Worm (Caenorhabditis elegans): ENCODE data around the gene F43C11.8.

Gene F43C11.8

ce11 chrII:2306741-2307140 lies 25.6 kb upstream of the F43C11.8 start, which contains the start of gene B0281.3:
Gene B0281.3 (plus strand): TSS chrII:2307041.
- TF ChIP-seq ceh-62 (tag; optimal IDR thresholded peaks at IDR 0.05) (no peak), zip-11 (GFP tag; IDR thresholded peaks at IDR 0.05) (no peak), Y75B8A.6 (GFP tag; IDR thresholded peaks at IDR 0.05) (no peak), unc-130 (GFP tag; optimal IDR thresholded peaks at IDR 0.05) (no peak)

- TF ChIP-seq daf-12 (tag; optimal IDR thresholded peaks at IDR 0.05) (no peak), unc-130 (GFP tag; optimal IDR thresholded peaks at IDR 0.05) (no peak), rbr-2 (tag; optimal IDR thresholded peaks at IDR 0.05) (no peak), mxl-3 (GFP tag; optimal IDR thresholded peaks at IDR 0.05) (no peak)
Observed at ce11 chrII:2312747-2313146, 19.6 kb upstream of the F43C11.8 start, which contains the start of the genes trim-21 and B0281.1. Gene trim-21 (minus strand): TSS chrII:2312847. Gene B0281.1 (plus strand): TSS chrII:2313067.

ce11 chrII:2317883-2318357 lies 14.4 kb upstream of the F43C11.8 start, which contains the start of the genes ZK1240.5 and ZK1240.9:
Gene ZK1240.5 (minus strand): TSS chrII:2317933.
Gene ZK1240.9 (plus strand): TSS chrII:2318189.
- no peak for TF ChIP-seq zfp-3 (GFP tag; conservative IDR thresholded peaks at IDR 0.05)
- TF ChIP-seq mdl-1 (tag; optimal IDR thresholded peaks at IDR 0.05) = no peak
- no peak for TF ChIP-seq hif-1 (tag; optimal IDR thresholded peaks at IDR 0.05)
- TF ChIP-seq daf-12 (tag; optimal IDR thresholded peaks at IDR 0.05) = no peak
- no peak for TF ChIP-seq lin-15B (tag; optimal IDR thresholded peaks at IDR 0.05)
- TF ChIP-seq pha-4 (GFP tag; IDR thresholded peaks at IDR 0.05) = no peak
- TF ChIP-seq pha-4 (tag; optimal IDR thresholded peaks at IDR 0.05) = no peak
- TF ChIP-seq egl-27 (tag; optimal IDR thresholded peaks at IDR 0.05) = no peak
- no peak for TF ChIP-seq lsy-2 (tag; optimal IDR thresholded peaks at IDR 0.05)
- peak in 1 of 2 experiments; percentile 72 for TF ChIP-seq unc-62 (GFP tag; optimal IDR thresholded peaks at IDR 0.05 in 1 of 2)
- no peak for TF ChIP-seq unc-62 (tag; optimal IDR thresholded peaks at IDR 0.05)
- no peak for TF ChIP-seq Y5F2A.4 (GFP tag; optimal IDR thresholded peaks at IDR 0.05)
- TF ChIP-seq mdt-29 (GFP tag; IDR thresholded peaks at IDR 0.05) = no peak
- TF ChIP-seq mxl-2 (GFP tag; conservative IDR thresholded peaks at IDR 0.05) = no peak
- peak; percentile 9; the same call in 1 of the 2 replicates for TF ChIP-seq php-3 (GFP tag; IDR thresholded peaks at IDR 0.05)
- no peak for TF ChIP-seq nhr-237 (tag; optimal IDR thresholded peaks at IDR 0.05)
- no peak for TF ChIP-seq lin-13 (GFP tag; optimal IDR thresholded peaks at IDR 0.05)
- TF ChIP-seq nhr-77 (tag; optimal IDR thresholded peaks at IDR 0.05) = no peak
- TF ChIP-seq F26F4.8 (GFP tag; conservative IDR thresholded peaks at IDR 0.05) = no peak
- TF ChIP-seq nhr-6 (tag; optimal IDR thresholded peaks at IDR 0.05) = no peak
- TF ChIP-seq aha-1 (tag) = peak; percentile 22
- no peak for TF ChIP-seq R02D3.7 (tag; optimal IDR thresholded peaks at IDR 0.05)
- no peak for TF ChIP-seq tra-1 (GFP tag; IDR thresholded peaks at IDR 0.05)
- no peak for TF ChIP-seq tag-97 (GFP tag; IDR thresholded peaks at IDR 0.05)
- 0 out of 2 replicates have a peak, but pooled peaks have one; percentile 14 for TF ChIP-seq dmd-6 (GFP tag; IDR thresholded peaks at IDR 0.05)
- TF ChIP-seq pqm-1 (tag; optimal IDR thresholded peaks at IDR 0.05) = peak; percentile 76
- TF ChIP-seq hmg-1.1 (GFP tag; IDR thresholded peaks at IDR 0.05) = no peak
- TF ChIP-seq unc-39 (tag; optimal IDR thresholded peaks at IDR 0.05) = no peak
- TF ChIP-seq lir-3 (tag; optimal IDR thresholded peaks at IDR 0.05) = no peak
- TF ChIP-seq nhr-111 (GFP tag; optimal IDR thresholded peaks at IDR 0.05) = no peak
- peak; percentile 26 for TF ChIP-seq nhr-28 (tag; optimal IDR thresholded peaks at IDR 0.05)
- no peak for TF ChIP-seq cey-2 (tag; optimal IDR thresholded peaks at IDR 0.05; ENCODE audit: borderline replicate concordance, insufficient read depth)

ce11 chrII:2320097-2320496 lies 12.2 kb upstream of the F43C11.8 start, which contains the start of gene ZK1240.3:
Gene ZK1240.3 (plus strand): TSS chrII:2320334.
- no peak for TF ChIP-seq F49E8.2 (tag; optimal IDR thresholded peaks at IDR 0.05; ENCODE audit: borderline replicate concordance)
- TF ChIP-seq T26A8.4 (GFP tag; IDR thresholded peaks at IDR 0.05) = no peak
- TF ChIP-seq nhr-41 (GFP tag; IDR thresholded peaks at IDR 0.05) = peak; percentile 55; the same call in 1 of the 2 replicates
- peak; percentile 23 for TF ChIP-seq dve-1 (tag; optimal IDR thresholded peaks at IDR 0.05; ENCODE audit: insufficient read depth)
- TF ChIP-seq T20F7.1 (GFP tag; optimal IDR thresholded peaks at IDR 0.05) = peak; percentile 32
- peak; percentile 91 for TF ChIP-seq pqm-1 (tag; optimal IDR thresholded peaks at IDR 0.05)
- TF ChIP-seq zip-2 (tag; optimal IDR thresholded peaks at IDR 0.05) = no peak
- TF ChIP-seq hlh-11 (tag; optimal IDR thresholded peaks at IDR 0.05) = peak; percentile 58
- TF ChIP-seq aha-1 (tag) = peak; percentile 80
- TF ChIP-seq unc-62 (GFP tag; optimal IDR thresholded peaks at IDR 0.05 in 1 of 2) = peak in 1 of 2 experiments; percentile 37
- TF ChIP-seq unc-62 (tag; optimal IDR thresholded peaks at IDR 0.05) = no peak
- no peak for TF ChIP-seq duxl-1 (tag; optimal IDR thresholded peaks at IDR 0.05; ENCODE audit: poor library complexity)
- no peak for TF ChIP-seq Y48G9A.11 (GFP tag; IDR thresholded peaks at IDR 0.05)
- peak; percentile 78 for TF ChIP-seq nhr-28 (tag; optimal IDR thresholded peaks at IDR 0.05)

Data from whole organism, L4 larva.